Worm (Caenorhabditis elegans): ENCODE results near the gene T28F3.9.

DNA sequence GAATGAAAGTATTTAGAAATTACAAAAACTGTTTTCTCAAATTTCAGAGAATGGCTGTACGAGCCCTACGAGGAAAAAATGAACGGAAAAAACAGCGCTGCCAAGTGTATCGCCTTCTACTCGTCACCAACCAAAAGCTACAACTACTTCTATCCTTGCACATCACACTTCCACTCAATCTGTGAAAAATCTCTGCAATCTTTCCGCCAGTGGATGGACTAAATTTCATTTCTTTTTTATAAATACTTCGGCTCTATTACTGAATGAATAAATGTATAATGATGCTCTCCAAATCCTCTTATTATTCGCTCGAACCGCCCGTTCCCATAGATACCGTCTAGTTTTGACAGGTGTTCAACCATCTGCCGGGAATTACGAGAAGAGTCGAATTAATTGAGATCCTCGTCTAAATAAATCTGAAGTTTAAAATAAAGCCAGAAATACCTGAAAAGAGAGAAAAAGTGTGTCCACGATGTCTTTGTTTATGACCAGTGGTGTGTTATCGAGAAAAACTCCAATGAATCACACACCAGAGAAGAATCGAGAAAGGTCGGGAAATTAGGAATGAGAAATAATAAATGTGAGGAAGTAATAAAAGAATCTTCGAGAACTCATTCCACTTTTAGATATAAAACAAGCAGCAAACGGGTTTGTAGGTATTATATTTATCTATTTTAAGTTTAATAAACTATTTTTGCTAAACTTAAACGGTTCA, 30.7 kb upstream of the T28F3.9 start:
- TF ChIP-seq dpl-1 (GFP tag; optimal IDR thresholded peaks at IDR 0.05), result no peak
- 0 out of 2 replicates have a peak, but pooled peaks have one; percentile 22 for TF ChIP-seq ceh-58 (GFP tag; IDR thresholded peaks at IDR 0.05)
- no peak for TF ChIP-seq unc-62 (GFP tag; optimal IDR thresholded peaks at IDR 0.05)
